Worm (Caenorhabditis elegans): ENCODE measurements around the gene cfim-2.

Gene cfim-2

DNA sequence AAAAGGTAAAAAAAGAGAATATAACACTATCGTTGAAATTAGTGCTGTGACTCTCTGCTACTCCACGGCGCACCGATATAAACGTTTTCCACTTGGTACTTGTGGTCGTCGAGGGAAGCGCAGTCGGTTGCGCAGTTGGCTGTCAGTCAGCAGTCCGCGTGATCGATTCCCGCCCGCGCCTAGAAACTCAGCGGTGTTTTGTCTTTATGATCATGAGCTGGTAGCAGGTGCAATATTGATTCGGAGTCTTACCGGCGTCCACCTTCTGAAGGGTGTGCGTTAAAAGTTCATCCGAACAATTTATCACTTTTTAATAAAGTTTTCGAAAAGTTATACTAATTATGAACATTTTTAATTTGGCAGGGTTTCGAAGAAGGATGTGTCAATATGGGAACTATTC is 969 bp downstream of the cfim-2 start (continued):
- TF ChIP-seq Y48G9A.11 (GFP tag; IDR thresholded peaks at IDR 0.05) (peak; percentile 84), lin-13 (GFP tag; optimal IDR thresholded peaks at IDR 0.05) (peak; percentile 74), lim-7 (GFP tag; IDR thresholded peaks at IDR 0.05) (peak; percentile 98), lin-1 (GFP tag; IDR thresholded peaks at IDR 0.05) (peak; percentile 85), nhr-237 (tag; optimal IDR thresholded peaks at IDR 0.05) (no peak), gei-8 (GFP tag; optimal IDR thresholded peaks at IDR 0.05) (peak; percentile 88), ces-1 (GFP tag; optimal IDR thresholded peaks at IDR 0.05) (no peak), nhr-102 (tag; optimal IDR thresholded peaks at IDR 0.05) (peak; percentile 87), unc-130 (GFP tag; optimal IDR thresholded peaks at IDR 0.05) (peak; percentile 87), lsy-2 (tag; optimal IDR thresholded peaks at IDR 0.05) (no peak), arid-1 (GFP tag; conservative IDR thresholded peaks at IDR 0.05) (peak; percentile 92), F49E8.2 (tag; optimal IDR thresholded peaks at IDR 0.05; ENCODE audit: borderline replicate concordance) (peak; percentile 70), lin-29 (GFP tag; IDR thresholded peaks at IDR 0.05) (peak; percentile 73; the same call in 1 of the 2 replicates), ZK546.5 (tag; optimal IDR thresholded peaks at IDR 0.05) (no peak), T20F7.1 (GFP tag; optimal IDR thresholded peaks at IDR 0.05) (peak; percentile 93), zfp-2 (tag; optimal IDR thresholded peaks at IDR 0.05) (peak; percentile 64), daf-16 (GFP tag; optimal IDR thresholded peaks at IDR 0.05) (peak; percentile 85 to 93), daf-16 (tag; optimal IDR thresholded peaks at IDR 0.05) (peak; percentile 75), ceh-20 (GFP tag; IDR thresholded peaks at IDR 0.05) (peak; percentile 84), F44E2.7 (GFP tag; IDR thresholded peaks at IDR 0.05) (peak; percentile 95), lin-38 (GFP tag; IDR thresholded peaks at IDR 0.05) (peak; percentile 85), nhr-48 (tag; optimal IDR thresholded peaks at IDR 0.05) (peak; percentile 77), nhr-25 (tag; optimal IDR thresholded peaks at IDR 0.05; ENCODE audit: borderline replicate concordance, insufficient read depth) (peak; percentile 79), Y105C5A.15 (GFP tag; IDR thresholded peaks at IDR 0.05) (0 out of 2 replicates have a peak, but pooled peaks have one; percentile 41), ztf-11 (tag; optimal IDR thresholded peaks at IDR 0.05) (no peak), spr-1 (tag; optimal IDR thresholded peaks at IDR 0.05) (peak; percentile 80), mdl-1 (tag; optimal IDR thresholded peaks at IDR 0.05) (peak in 1 of 2 experiments; percentile 6), nhr-6 (tag; optimal IDR thresholded peaks at IDR 0.05) (peak; percentile 88), T26A8.4 (GFP tag; IDR thresholded peaks at IDR 0.05) (peak; percentile 91), daf-19 (GFP tag; conservative IDR thresholded peaks at IDR 0.05) (0 out of 2 replicates have a peak, but pooled peaks have one; percentile 9), unc-62 (GFP tag; optimal IDR thresholded peaks at IDR 0.05 in 1 of 2) (peak in 1 of 2 experiments; percentile 98), unc-62 (tag; optimal IDR thresholded peaks at IDR 0.05) (no peak), Y5F2A.4 (GFP tag; optimal IDR thresholded peaks at IDR 0.05) (peak; percentile 83), php-3 (GFP tag; IDR thresholded peaks at IDR 0.05) (peak; percentile 88), daf-12 (tag; optimal IDR thresholded peaks at IDR 0.05) (no peak), zfp-3 (GFP tag; conservative IDR thresholded peaks at IDR 0.05) (peak; percentile 89), D1046.2 (GFP tag; IDR thresholded peaks at IDR 0.05) (no peak), duxl-1 (tag; optimal IDR thresholded peaks at IDR 0.05; ENCODE audit: poor library complexity) (peak; percentile 82), Y75B8A.6 (GFP tag; IDR thresholded peaks at IDR 0.05) (0 out of 2 replicates have a peak, but pooled peaks have one; percentile 66), saeg-2 (GFP tag; IDR thresholded peaks at IDR 0.05) (peak; percentile 81), mxl-3 (GFP tag; optimal IDR thresholded peaks at IDR 0.05) (peak; percentile 88), dmd-6 (GFP tag; IDR thresholded peaks at IDR 0.05) (peak; percentile 69), mep-1 (tag; optimal IDR thresholded peaks at IDR 0.05) (peak; percentile 87), ceh-62 (tag; optimal IDR thresholded peaks at IDR 0.05) (no peak), mxl-2 (GFP tag; conservative IDR thresholded peaks at IDR 0.05) (peak; percentile 72), hif-1 (tag; optimal IDR thresholded peaks at IDR 0.05) (peak; percentile 45 to 61), ceh-44 (GFP tag; IDR thresholded peaks at IDR 0.05) (peak; percentile 94), ceh-28 (tag; optimal IDR thresholded peaks at IDR 0.05) (peak; percentile 42), vab-7 (GFP tag; IDR thresholded peaks at IDR 0.05) (peak; percentile 91; the same call in 1 of the 2 replicates), zag-1 (tag; optimal IDR thresholded peaks at IDR 0.05) (peak; percentile 16), hmg-1.1 (GFP tag; IDR thresholded peaks at IDR 0.05) (peak; percentile 84)
